Worm (Caenorhabditis elegans) whole organism, L4/young adult: ENCODE results near the gene sde-2.

ENCODE experiments used
- W03F9.2 ChIP-seq: fragments of 150-350 bp; optimal IDR thresholded peaks from 2 replicates; lab custom pipeline; 2014; ENCODE audit warnings: missing biosample characterization, missing genetic modification characterization
- him-1 ChIP-seq: sonication (generic microtip); optimal IDR thresholded peaks from 2 replicates; lab custom pipeline; 2016; ENCODE audit warnings: missing genotype, missing genetic modification reagents, missing genetic modification characterization, missing compliant biosample characterization

- TF ChIP-seq W03F9.2 (tag; lab: Kevin White, UChicago), result no peak
- no peak for TF ChIP-seq him-1
These were observed 33.4 kb downstream of the sde-2 start, which contains the start of gene letm-1 for ce11 chrV:13660660-13661325.
